Fruit fly (Drosophila melanogaster) whole organism, prepupa: ENCODE results near the gene CG5250.

ENCODE experiments used
- Blimp-1 ChIP-seq: fragments of 200-800 bp; sonication (Bioruptor generic); optimal IDR thresholded peaks from 3 replicates; lab custom pipeline; 2017; ENCODE audit warnings: missing biosample characterization, missing genetic modification characterization, mild to moderate bottlenecking, moderate library complexity, missing genetic modification reagents
- CG10631 ChIP-seq: fragments of 200-800 bp; sonication (Bioruptor generic); optimal IDR thresholded peaks from 2 replicates; lab custom pipeline; 2016; ENCODE audit warnings: missing biosample characterization, missing genetic modification characterization
- CG10669 ChIP-seq: fragments of 200-800 bp; sonication (Bioruptor generic); optimal IDR thresholded peaks from 3 replicates; lab custom pipeline; 2018; ENCODE audit warnings: missing biosample characterization, mild to moderate bottlenecking, missing genetic modification characterization, moderate library complexity
- CG11294 ChIP-seq: fragments of 200-800 bp; sonication (Bioruptor generic); IDR thresholded peaks from 2 replicates; pipeline ENCODE4 v1.3.6; 2022; ENCODE audit warnings: missing biosample characterization, missing genetic modification characterization
- CG11762 ChIP-seq: fragments of 200-800 bp; sonication (Bioruptor generic); optimal IDR thresholded peaks from 3 replicates; lab custom pipeline; 2016; ENCODE audit warnings: missing biosample characterization, missing genetic modification characterization; ENCODE audit not compliant: insufficient read depth
- CG15336 ChIP-seq: fragments of 200-800 bp; sonication (Bioruptor generic); IDR thresholded peaks from 2 replicates; pipeline ENCODE4 v1.3.6; 2022; ENCODE audit warnings: missing biosample characterization, missing genetic modification characterization
- CG1621 ChIP-seq: fragments of 200-800 bp; sonication (Bioruptor generic); optimal IDR thresholded peaks from 3 replicates; lab custom pipeline; 2018; ENCODE audit warnings: missing biosample characterization, mild to moderate bottlenecking, missing genetic modification characterization
- CG16779 ChIP-seq: fragments of 200-800 bp; sonication (Bioruptor generic); optimal IDR thresholded peaks from 3 replicates; lab custom pipeline; 2017; ENCODE audit warnings: missing biosample characterization, mild to moderate bottlenecking, missing genetic modification characterization
- CG3032 ChIP-seq: fragments of 200-800 bp; optimal IDR thresholded peaks from 2 replicates; lab custom pipeline; 2019; ENCODE audit warnings: missing biosample characterization, mild to moderate bottlenecking, missing genetic modification characterization, moderate library complexity
- CG31627 ChIP-seq: fragments of 200-800 bp; sonication (Bioruptor generic); optimal IDR thresholded peaks from 3 replicates; lab custom pipeline; 2016; ENCODE audit warnings: missing biosample characterization, missing genetic modification characterization
- CG32006 ChIP-seq: fragments of 200-800 bp; sonication (Bioruptor generic); optimal IDR thresholded peaks from 3 replicates; lab custom pipeline; 2017; ENCODE audit warnings: missing biosample characterization, mild to moderate bottlenecking, missing genetic modification characterization
- CG34406 ChIP-seq: fragments of 200-800 bp; sonication (Bioruptor generic); optimal IDR thresholded peaks from 3 replicates; lab custom pipeline; 2016; ENCODE audit warnings: missing biosample characterization, missing genetic modification characterization
- CG6163 ChIP-seq: fragments of 200-800 bp; sonication (Bioruptor generic); IDR thresholded peaks from 3 replicates; pipeline ENCODE4 v1.3.6; 2022; ENCODE audit warnings: missing biosample characterization, missing genetic modification characterization
- CG6276 ChIP-seq: fragments of 200-800 bp; sonication (Bioruptor generic); optimal IDR thresholded peaks from 2 replicates; lab custom pipeline; 2017; ENCODE audit warnings: missing biosample characterization, mild to moderate bottlenecking, missing genetic modification characterization
- CG6808 ChIP-seq: fragments of 200-800 bp; sonication (Bioruptor generic); optimal IDR thresholded peaks from 3 replicates; lab custom pipeline; 2017; ENCODE audit warnings: missing biosample characterization, missing genetic modification characterization, mild to moderate bottlenecking, moderate library complexity, missing genetic modification reagents
- CG7368 ChIP-seq: fragments of 200-800 bp; sonication (Bioruptor generic); optimal IDR thresholded peaks from 3 replicates; lab custom pipeline; 2016; ENCODE audit warnings: missing biosample characterization, missing genetic modification characterization
- CG8119 ChIP-seq: fragments of 200-800 bp; sonication (Bioruptor generic); IDR thresholded peaks from 3 replicates; pipeline ENCODE4 v1.3.6; 2022; ENCODE audit warnings: missing biosample characterization, missing genetic modification characterization
- CG9139 ChIP-seq: fragments of 200-800 bp; sonication (Bioruptor generic); optimal IDR thresholded peaks from 3 replicates; lab custom pipeline; 2017; ENCODE audit warnings: missing biosample characterization, mild to moderate bottlenecking, missing genetic modification characterization
- Eip75B ChIP-seq: fragments of 200-800 bp; sonication (Bioruptor generic); optimal IDR thresholded peaks from 3 replicates; lab custom pipeline; 2016; ENCODE audit warnings: missing biosample characterization, missing genetic modification characterization
- Eip78C ChIP-seq: fragments of 200-800 bp; sonication (Bioruptor generic); peaks from one replicate; lab custom pipeline; 2016; ENCODE audit warnings: missing biosample characterization, missing genetic modification characterization
- Eip93F ChIP-seq: fragments of 200-800 bp; sonication (Bioruptor generic); optimal IDR thresholded peaks from 2 replicates; lab custom pipeline; 2016; ENCODE audit warnings: missing biosample characterization, mild to moderate bottlenecking, missing genetic modification characterization
- Ets21C ChIP-seq: fragments of 200-800 bp; sonication (Bioruptor generic); optimal IDR thresholded peaks from 3 replicates; lab custom pipeline; 2016; ENCODE audit warnings: missing biosample characterization, missing genetic modification characterization
- Gug ChIP-seq: fragments of 200-800 bp; sonication (Bioruptor generic); IDR thresholded peaks from 2 replicates; pipeline ENCODE4 v1.3.6; 2022; ENCODE audit warnings: missing biosample characterization, missing genetic modification characterization
- Hr38 ChIP-seq: sonication (Bioruptor generic); optimal IDR thresholded peaks from 2 replicates; lab custom pipeline; 2016; ENCODE audit warnings: missing biosample characterization, missing genetic modification characterization
- Hr39 ChIP-seq: fragments of 200-800 bp; sonication (Bioruptor generic); optimal IDR thresholded peaks from 2 replicates; lab custom pipeline; 2016; ENCODE audit warnings: missing biosample characterization, missing genetic modification characterization
- Lpt ChIP-seq: fragments of 200-800 bp; sonication (Bioruptor generic); optimal IDR thresholded peaks from 3 replicates; lab custom pipeline; 2016; ENCODE audit warnings: missing biosample characterization, missing genetic modification characterization
- Met ChIP-seq: fragments of 200-800 bp; sonication (Bioruptor generic); optimal IDR thresholded peaks from 3 replicates; lab custom pipeline; 2016; ENCODE audit warnings: missing biosample characterization, missing genetic modification characterization
- OdsH ChIP-seq: fragments of 200-800 bp; sonication (Bioruptor generic); optimal IDR thresholded peaks from 3 replicates; lab custom pipeline; 2016; ENCODE audit warnings: missing biosample characterization, missing genetic modification characterization
- Sox102F ChIP-seq: fragments of 200-800 bp; sonication (Bioruptor generic); optimal IDR thresholded peaks from 2 replicates; lab custom pipeline; 2016; ENCODE audit warnings: missing biosample characterization, mild to moderate bottlenecking, missing genetic modification characterization
- Sox15 ChIP-seq: fragments of 200-800 bp; sonication (Bioruptor generic); optimal IDR thresholded peaks from 3 replicates; lab custom pipeline; 2016; ENCODE audit warnings: missing biosample characterization, missing genetic modification characterization
- achi ChIP-seq: fragments of 200-800 bp; sonication (Bioruptor generic); optimal IDR thresholded peaks from 3 replicates; lab custom pipeline; 2016; ENCODE audit warnings: missing biosample characterization, missing genetic modification characterization
- acj6 ChIP-seq: fragments of 200-800 bp; sonication (Bioruptor generic); optimal IDR thresholded peaks from 3 replicates; lab custom pipeline; 2016; ENCODE audit warnings: missing biosample characterization, missing genetic modification characterization
- cyc ChIP-seq: fragments of 200-800 bp; sonication (Bioruptor generic); optimal IDR thresholded peaks from 3 replicates; lab custom pipeline; 2016; ENCODE audit warnings: missing biosample characterization, missing genetic modification characterization
- dac ChIP-seq: fragments of 200-800 bp; sonication (Bioruptor generic); optimal IDR thresholded peaks from 2 replicates; lab custom pipeline; 2017; ENCODE audit warnings: missing biosample characterization, mild to moderate bottlenecking, missing genetic modification characterization
- dsx ChIP-seq: fragments of 200-800 bp; optimal IDR thresholded peaks from 3 replicates; lab custom pipeline; 2019; ENCODE audit warnings: missing biosample characterization, mild to moderate bottlenecking, missing genetic modification characterization, moderate library complexity; ENCODE audit not compliant: poor library complexity, severe bottlenecking
- eg ChIP-seq: fragments of 200-800 bp; sonication (Bioruptor generic); IDR thresholded peaks from 3 replicates; pipeline ENCODE4 v1.3.6; 2022; ENCODE audit warnings: missing biosample characterization, missing genetic modification characterization
- esn ChIP-seq: fragments of 200-800 bp; sonication (Bioruptor generic); optimal IDR thresholded peaks from 2 replicates; lab custom pipeline; 2016; ENCODE audit warnings: missing biosample characterization, mild to moderate bottlenecking, missing genetic modification characterization, moderate library complexity
- fd59A ChIP-seq: fragments of 200-800 bp; sonication (Bioruptor generic); optimal IDR thresholded peaks from 2 replicates; lab custom pipeline; 2017; ENCODE audit warnings: missing biosample characterization, mild to moderate bottlenecking, missing genetic modification characterization, missing genetic modification reagents
- fd85E ChIP-seq: fragments of 200-800 bp; sonication (Bioruptor generic); optimal IDR thresholded peaks from 3 replicates; lab custom pipeline; 2016; ENCODE audit warnings: missing biosample characterization, missing genetic modification characterization
- fkh ChIP-seq: fragments of 200-800 bp; sonication (Bioruptor generic); optimal IDR thresholded peaks from 3 replicates; lab custom pipeline; 2017; ENCODE audit warnings: missing biosample characterization, mild to moderate bottlenecking, missing genetic modification characterization, moderate library complexity
- lz ChIP-seq: fragments of 200-800 bp; sonication (Bioruptor generic); optimal IDR thresholded peaks from 3 replicates; lab custom pipeline; 2016; ENCODE audit warnings: missing biosample characterization, missing genetic modification characterization
- net ChIP-seq: fragments of 200-800 bp; sonication (Bioruptor generic); optimal IDR thresholded peaks from 3 replicates; lab custom pipeline; 2016; ENCODE audit warnings: missing biosample characterization, missing genetic modification characterization
- pdm3 ChIP-seq: fragments of 200-800 bp; sonication (Bioruptor generic); optimal IDR thresholded peaks from 3 replicates; lab custom pipeline; 2016; ENCODE audit warnings: missing biosample characterization, missing genetic modification characterization
- ss ChIP-seq, 2 experiments: fragments of 200-800 bp; sonication (Bioruptor generic); optimal IDR thresholded peaks; 2 replicates in 1 of 2; 3 replicates in 1 of 2; lab custom pipeline; 2017 to 2018; ENCODE audit warnings: mild to moderate bottlenecking in 2 of 2, missing biosample characterization in 2 of 2, missing genetic modification characterization in 2 of 2, moderate library complexity in 1 of 2
- topi ChIP-seq: fragments of 200-800 bp; sonication (Bioruptor generic); optimal IDR thresholded peaks from 3 replicates; lab custom pipeline; 2016; ENCODE audit warnings: missing biosample characterization, missing genetic modification characterization
- vri ChIP-seq: fragments of 200-800 bp; sonication (Bioruptor generic); optimal IDR thresholded peaks from 3 replicates; lab custom pipeline; 2016; ENCODE audit warnings: missing biosample characterization, mild to moderate bottlenecking, missing genetic modification characterization

The CG5250 gene

dm6 chr3R:19187717-19188149 lies 41.3 kb downstream of the CG5250 start (continued):
- TF ChIP-seq cyc (GFP tag; lab: Kevin White, UChicago) (peak; percentile 77), CG6808 (GFP tag; lab: Kevin White, UChicago) (peak; percentile 84), CG31627 (peak; percentile 88), CG15336 (GFP tag; lab: Robert Waterston, UW) (peak; percentile 74), esn (GFP tag; lab: Kevin White, UChicago) (peak; percentile 91), CG8119 (GFP tag; lab: Robert Waterston, UW) (peak; percentile 87), Met (GFP tag; lab: Kevin White, UChicago) (peak; percentile 89), Sox15 (GFP tag; lab: Kevin White, UChicago) (peak; percentile 74)

dm6 chr3R:19182848-19183247 lies 46.2 kb downstream of the CG5250 start:
- no peak for TF ChIP-seq eg (GFP tag; lab: Robert Waterston, UW)
- no peak for TF ChIP-seq Met (GFP tag; lab: Kevin White, UChicago)
- TF ChIP-seq pdm3 = no peak
- TF ChIP-seq CG9139 (GFP tag; lab: Kevin White, UChicago) = no peak
- TF ChIP-seq CG16779 (tag; lab: Kevin White, UChicago) = no peak
- TF ChIP-seq Eip78C = peak; percentile 55
- no peak for TF ChIP-seq vri (GFP tag; lab: Kevin White, UChicago)
- no peak for TF ChIP-seq CG11762 (GFP tag; lab: Kevin White, UChicago)
- TF ChIP-seq topi = no peak
- no peak for TF ChIP-seq CG10669 (GFP tag; lab: Kevin White, UChicago)
- TF ChIP-seq Blimp-1 (GFP tag; lab: Kevin White, UChicago) = peak; percentile 72
- no peak for TF ChIP-seq CG31627
- peak; percentile 23; the same call in 1 of the 3 replicates for TF ChIP-seq CG8119 (GFP tag; lab: Robert Waterston, UW)
- no peak for TF ChIP-seq dac (GFP tag; lab: Kevin White, UChicago)
- no peak for TF ChIP-seq CG3032
- TF ChIP-seq Lpt = peak; percentile 38
- TF ChIP-seq CG7368 (GFP tag; lab: Kevin White, UChicago) = no peak
- TF ChIP-seq OdsH (GFP tag; lab: Kevin White, UChicago) = no peak
- no peak for TF ChIP-seq Hr39 (GFP tag; lab: Kevin White, UChicago)
- no peak for TF ChIP-seq CG6276 (GFP tag; lab: Kevin White, UChicago)

- TF ChIP-seq CG34406 (GFP tag; lab: Kevin White, UChicago) = peak; percentile 73
- peak; percentile 67 for TF ChIP-seq CG10631 (GFP tag; lab: Kevin White, UChicago)
- peak; percentile 60 for TF ChIP-seq CG16779 (tag; lab: Kevin White, UChicago)
- TF ChIP-seq OdsH (GFP tag; lab: Kevin White, UChicago) = peak; percentile 83
- TF ChIP-seq topi = peak; percentile 70
- peak; percentile 51 for TF ChIP-seq Eip75B (GFP tag; lab: Kevin White, UChicago)
- TF ChIP-seq lz (GFP tag; lab: Kevin White, UChicago) = peak; percentile 59
- peak; percentile 44 for TF ChIP-seq fd85E
- peak; percentile 40 to 74 for TF ChIP-seq ss (GFP tag; optimal IDR thresholded peaks at IDR 0.05; lab: Kevin White, UChicago)
- TF ChIP-seq pdm3 = peak; percentile 79
- peak; percentile 29 for TF ChIP-seq vri (GFP tag; lab: Kevin White, UChicago)
- peak; percentile 78 for TF ChIP-seq achi
- TF ChIP-seq Ets21C (GFP tag; lab: Kevin White, UChicago) = peak; percentile 31
- peak; percentile 60 for TF ChIP-seq Gug (GFP tag; lab: Robert Waterston, UW)
- TF ChIP-seq fkh (GFP tag; lab: Kevin White, UChicago) = no peak
- TF ChIP-seq CG10669 (GFP tag; lab: Kevin White, UChicago) = peak; percentile 77
- no peak for TF ChIP-seq Eip93F (GFP tag; lab: Kevin White, UChicago)
- TF ChIP-seq CG1621 = peak; percentile 24
- peak; percentile 94 for TF ChIP-seq CG32006 (GFP tag; lab: Kevin White, UChicago)
- peak; percentile 66 for TF ChIP-seq fd59A (GFP tag; lab: Kevin White, UChicago)
- TF ChIP-seq Met (GFP tag; lab: Kevin White, UChicago) = peak; percentile 74
- TF ChIP-seq CG31627 = peak; percentile 61
- TF ChIP-seq eg (GFP tag; lab: Robert Waterston, UW) = peak; percentile 69
- TF ChIP-seq CG6163 = peak; percentile 57
- TF ChIP-seq acj6 = peak; percentile 70
- TF ChIP-seq net (GFP tag; lab: Kevin White, UChicago) = peak; percentile 76
- peak; percentile 78 for TF ChIP-seq CG6808 (GFP tag; lab: Kevin White, UChicago)
- TF ChIP-seq Sox102F (GFP tag; lab: Kevin White, UChicago) = peak; percentile 57
- TF ChIP-seq Hr39 (GFP tag; lab: Kevin White, UChicago) = peak; percentile 62
- no peak for TF ChIP-seq Hr38 (GFP tag; lab: Kevin White, UChicago)
- TF ChIP-seq dsx (GFP tag; lab: Kevin White, UChicago) = peak; percentile 39
- peak; percentile 93 for TF ChIP-seq Eip78C
- peak; percentile 47 for TF ChIP-seq CG11294 (GFP tag; lab: Robert Waterston, UW)
- TF ChIP-seq CG15336 (GFP tag; lab: Robert Waterston, UW) = peak; percentile 82
These were observed 47.9 kb downstream of the CG5250 start for dm6 chr3R:19181214-19181613.
